Worm (Caenorhabditis elegans) whole organism, L4 larva: ENCODE data around the gene Y37E11AL.12.

Source experiments
- F10B5.3 ChIP-seq: sonication (generic microtip); optimal IDR thresholded peaks from 2 replicates; lab custom pipeline; 2016; ENCODE audit warnings: mild to moderate bottlenecking, missing genetic modification characterization, missing compliant biosample characterization
- T26A8.4 ChIP-seq: fragments of 200-800 bp; sonication (Bioruptor generic); IDR thresholded peaks from 2 replicates; pipeline ENCODE4 v1.3.6; 2022; ENCODE audit warnings: missing genetic modification characterization, missing compliant biosample characterization
- aly-2 ChIP-seq: sonication (generic microtip); optimal IDR thresholded peaks from 2 replicates; lab custom pipeline; 2018; ENCODE audit warnings: missing biosample characterization, missing genetic modification characterization
- ama-1 ChIP-seq: fragments of 150-350 bp; optimal IDR thresholded peaks from 2 replicates; lab custom pipeline; 2014; ENCODE audit warnings: inconsistent platforms, mixed read lengths
- lin-13 ChIP-seq: fragments of 150-350 bp; optimal IDR thresholded peaks from 2 replicates; lab custom pipeline; 2014; ENCODE audit warnings: missing biosample characterization, missing genetic modification reagents, missing genetic modification characterization
- lir-3 ChIP-seq: sonication (generic microtip); optimal IDR thresholded peaks from 2 replicates; lab custom pipeline; 2016; ENCODE audit warnings: mild to moderate bottlenecking, missing genetic modification characterization, missing compliant biosample characterization
- madf-9 ChIP-seq: fragments of 200-800 bp; sonication (Bioruptor generic); conservative IDR thresholded peaks from 2 replicates; pipeline ENCODE4 v1.3.6; 2022; ENCODE audit warnings: missing genetic modification reagents, missing genetic modification characterization, missing compliant biosample characterization
- mep-1 ChIP-seq: fragments of 150-350 bp; sonication (generic microtip); optimal IDR thresholded peaks from 3 replicates; lab custom pipeline; 2014; ENCODE audit warnings: missing biosample characterization, missing genetic modification characterization
- nhr-10 ChIP-seq: fragments of 150-350 bp; optimal IDR thresholded peaks from 2 replicates; lab custom pipeline; 2014; ENCODE audit warnings: missing biosample characterization, missing genetic modification characterization
- nhr-41 ChIP-seq: fragments of 200-800 bp; sonication (Bioruptor generic); IDR thresholded peaks from 2 replicates; pipeline ENCODE4 v1.3.6; 2022; ENCODE audit warnings: missing genetic modification reagents, missing genetic modification characterization, missing compliant biosample characterization
- pqm-1 ChIP-seq: sonication (generic microtip); optimal IDR thresholded peaks from 2 replicates; lab custom pipeline; 2017; ENCODE audit warnings: missing biosample characterization, missing genetic modification characterization
- unc-130 ChIP-seq: sonication (generic microtip); optimal IDR thresholded peaks from 2 replicates; lab custom pipeline; 2016; ENCODE audit warnings: missing genetic modification reagents, missing genetic modification characterization, missing compliant biosample characterization
- ztf-11 ChIP-seq: fragments of 150-350 bp; optimal IDR thresholded peaks from 2 replicates; lab custom pipeline; 2014; ENCODE audit warnings: missing biosample characterization, missing genetic modification characterization

DNA sequence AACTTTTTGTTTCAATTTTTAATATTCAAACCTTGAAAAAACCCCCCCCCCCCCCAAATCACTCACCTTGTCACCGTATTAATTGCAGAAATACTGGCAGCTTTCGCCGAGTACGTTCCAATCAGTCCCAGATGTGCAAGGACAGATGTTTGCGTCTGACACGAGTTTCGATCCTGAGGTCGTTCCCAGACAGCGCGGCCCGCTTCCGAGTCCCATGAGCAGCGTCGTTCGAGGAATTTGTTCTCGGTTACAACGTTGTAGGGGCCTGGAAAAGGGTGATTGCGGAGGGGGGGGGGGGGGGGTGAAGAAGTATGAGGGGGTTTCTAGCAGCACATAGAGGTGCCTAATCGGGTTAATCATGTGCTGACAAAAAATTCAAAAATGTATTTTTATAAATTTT, 38.9 kb downstream of the Y37E11AL.12 start:
- TF ChIP-seq T26A8.4: no peak
- TF ChIP-seq madf-9 (GFP tag; lab: Robert Waterston, UW): no peak
- no peak for TF ChIP-seq lir-3 (tag; lab: Kevin White, UChicago)
- no peak for TF ChIP-seq mep-1
- TF ChIP-seq lin-13 (GFP tag; lab: Kevin White, UChicago): no peak
- TF ChIP-seq ama-1: no peak
- no peak for TF ChIP-seq aly-2 (tag; lab: Kevin White, UChicago)
- no peak for TF ChIP-seq nhr-41
- no peak for TF ChIP-seq F10B5.3
- no peak for TF ChIP-seq nhr-10
- no peak for TF ChIP-seq pqm-1
- no peak for TF ChIP-seq ztf-11 (tag; lab: Kevin White, UChicago)
- no peak for TF ChIP-seq unc-130 (GFP tag; lab: Kevin White, UChicago)
